Fruit fly (Drosophila melanogaster) whole organism, adult: ENCODE measurements around the gene CG43136.

Experiments
- CG11617 ChIP-seq: fragments of 200-800 bp; sonication (Bioruptor generic); optimal IDR thresholded peaks from 2 replicates; lab custom pipeline; 2017; ENCODE audit warnings: mild to moderate bottlenecking, missing biosample characterization, missing genetic modification reagents, missing genetic modification characterization
- CG12768 ChIP-seq: fragments of 200-800 bp; sonication (Bioruptor generic); optimal IDR thresholded peaks from 2 replicates; lab custom pipeline; 2017; ENCODE audit warnings: missing biosample characterization, missing genetic modification characterization, mild to moderate bottlenecking, moderate library complexity, missing genetic modification reagents
- CG14711 ChIP-seq: fragments of 200-800 bp; sonication (Bioruptor generic); optimal IDR thresholded peaks from 2 replicates; lab custom pipeline; 2018; ENCODE audit warnings: missing biosample characterization, mild to moderate bottlenecking, missing genetic modification characterization, moderate library complexity
- CG1620 ChIP-seq: fragments of 200-800 bp; sonication (Bioruptor generic); optimal IDR thresholded peaks from 2 replicates; lab custom pipeline; 2016; ENCODE audit warnings: missing biosample characterization, missing genetic modification characterization
- CG33017 ChIP-seq: fragments of 200-800 bp; sonication (Bioruptor generic); optimal IDR thresholded peaks from 2 replicates; lab custom pipeline; 2018; ENCODE audit warnings: missing biosample characterization, mild to moderate bottlenecking, missing genetic modification characterization, moderate library complexity
- CG5204 ChIP-seq: fragments of 200-800 bp; sonication (Bioruptor generic); optimal IDR thresholded peaks from 2 replicates; lab custom pipeline; 2016; ENCODE audit warnings: missing biosample characterization, missing genetic modification characterization
- CG7045 ChIP-seq: fragments of 200-800 bp; sonication (Bioruptor generic); optimal IDR thresholded peaks from 2 replicates; lab custom pipeline; 2017; ENCODE audit warnings: missing biosample characterization, mild to moderate bottlenecking, missing genetic modification characterization
- CG7101 ChIP-seq: fragments of 200-800 bp; sonication (Bioruptor generic); optimal IDR thresholded peaks from 2 replicates; lab custom pipeline; 2018; ENCODE audit warnings: missing biosample characterization, mild to moderate bottlenecking, missing genetic modification characterization, moderate library complexity
- Clk ChIP-seq: fragments of 200-800 bp; sonication (Bioruptor generic); optimal IDR thresholded peaks from 2 replicates; lab custom pipeline; 2017; ENCODE audit warnings: missing biosample characterization, missing genetic modification characterization
- Crg-1 ChIP-seq: fragments of 200-800 bp; sonication (Bioruptor generic); optimal IDR thresholded peaks from 2 replicates; lab custom pipeline; 2016; ENCODE audit warnings: missing biosample characterization, missing genetic modification characterization
- Hr96 ChIP-seq: fragments of 200-800 bp; sonication (Bioruptor generic); optimal IDR thresholded peaks from 2 replicates; lab custom pipeline; 2016; ENCODE audit warnings: missing biosample characterization, missing genetic modification characterization
- Mnt ChIP-seq: fragments of 200-800 bp; sonication (Bioruptor generic); optimal IDR thresholded peaks from 2 replicates; lab custom pipeline; 2016; ENCODE audit warnings: missing biosample characterization, mild to moderate bottlenecking, missing genetic modification characterization
- bab1 ChIP-seq: fragments of 200-800 bp; sonication (Bioruptor generic); optimal IDR thresholded peaks from 3 replicates; lab custom pipeline; 2019; ENCODE audit warnings: missing biosample characterization, mild to moderate bottlenecking, missing genetic modification characterization, moderate library complexity
- cic ChIP-seq: fragments of 200-800 bp; sonication (Bioruptor generic); optimal IDR thresholded peaks from 2 replicates; lab custom pipeline; 2017; ENCODE audit warnings: missing biosample characterization, mild to moderate bottlenecking, missing genetic modification characterization, moderate library complexity
- cnc ChIP-seq, 2 experiments: fragments of >200 bp; optimal IDR thresholded peaks; 2 replicates each; lab custom pipeline; 2017
- kay ChIP-seq: fragments of 200-800 bp; sonication (Bioruptor generic); peaks from one replicate; lab custom pipeline; 2016; ENCODE audit warnings: missing biosample characterization, missing genetic modification characterization, borderline replicate concordance
- ovo ChIP-seq: fragments of 200-800 bp; sonication (Bioruptor generic); optimal IDR thresholded peaks from 2 replicates; lab custom pipeline; 2016; ENCODE audit warnings: missing biosample characterization, missing genetic modification characterization
- pad ChIP-seq: fragments of 200-800 bp; sonication (Bioruptor generic); optimal IDR thresholded peaks from 3 replicates; lab custom pipeline; 2017; ENCODE audit warnings: missing biosample characterization, missing genetic modification characterization, mild to moderate bottlenecking, moderate library complexity, missing genetic modification reagents
- tj ChIP-seq: fragments of 200-800 bp; sonication (Bioruptor generic); optimal IDR thresholded peaks from 3 replicates; lab custom pipeline; 2017; ENCODE audit warnings: missing biosample characterization, mild to moderate bottlenecking, missing genetic modification characterization, moderate library complexity
- toe ChIP-seq: fragments of 200-800 bp; sonication (Bioruptor generic); optimal IDR thresholded peaks from 2 replicates; lab custom pipeline; 2016; ENCODE audit warnings: missing biosample characterization, missing genetic modification characterization

Gene CG43136

DNA sequence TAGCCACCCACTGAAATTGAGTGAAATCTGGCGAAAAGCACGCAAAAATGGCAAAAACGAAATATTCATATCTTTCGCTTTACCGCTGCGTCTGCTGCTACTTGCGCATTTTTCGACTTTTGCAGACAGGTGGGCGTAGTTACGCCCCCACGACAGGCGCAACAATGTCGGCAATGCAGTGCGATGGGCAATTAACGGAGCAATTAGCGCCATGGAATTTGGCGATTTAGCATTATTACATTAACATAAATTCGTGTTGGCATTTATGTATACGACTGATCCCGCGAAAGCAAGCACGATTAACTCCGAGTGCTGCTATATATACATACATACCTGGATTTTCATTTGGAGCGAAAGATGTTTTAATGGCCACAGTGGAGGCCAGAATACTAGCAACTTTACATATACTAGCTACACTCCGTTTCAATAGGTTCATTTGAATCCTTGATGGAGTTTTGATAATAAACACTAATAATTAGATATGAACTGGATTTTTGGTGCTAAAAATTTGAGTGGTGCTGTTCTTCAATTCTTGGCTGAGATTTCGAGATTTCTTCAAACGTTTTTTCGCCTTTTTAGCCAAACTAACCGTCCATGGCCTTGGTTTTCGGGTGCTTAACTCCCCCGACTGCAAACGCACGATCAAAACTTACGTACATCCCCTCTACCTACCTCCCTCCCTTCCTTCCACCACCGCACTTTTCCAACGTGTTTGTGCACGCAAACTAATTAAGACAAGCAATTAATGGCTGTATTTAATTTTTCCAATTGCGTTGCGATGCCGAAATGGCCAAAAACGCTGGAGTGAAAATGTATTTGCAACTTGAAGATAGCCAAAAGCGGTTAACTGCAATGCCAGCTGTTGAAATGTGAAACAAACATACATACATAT, 43.5 kb downstream of the CG43136 start:
- TF ChIP-seq CG12768 (GFP tag; lab: Kevin White, UChicago) (no peak), CG14711 (no peak), kay (GFP tag; lab: Kevin White, UChicago) (no peak), Hr96 (GFP tag; lab: Kevin White, UChicago) (no peak), Clk (no peak), ovo (GFP tag; lab: Kevin White, UChicago) (no peak), CG7045 (GFP tag; lab: Kevin White, UChicago) (no peak), cic (no peak), CG7101 (tag; lab: Kevin White, UChicago) (peak; percentile 17), CG5204 (GFP tag; lab: Kevin White, UChicago) (no peak), Mnt (no peak), CG1620 (no peak), cnc (optimal IDR thresholded peaks at IDR 0.05; lab: Kevin White, UChicago) (no peak), tj (GFP tag; lab: Kevin White, UChicago) (peak; percentile 94), CG33017 (tag; lab: Kevin White, UChicago) (no peak), toe (no peak), pad (GFP tag; lab: Kevin White, UChicago) (no peak)

DNA sequence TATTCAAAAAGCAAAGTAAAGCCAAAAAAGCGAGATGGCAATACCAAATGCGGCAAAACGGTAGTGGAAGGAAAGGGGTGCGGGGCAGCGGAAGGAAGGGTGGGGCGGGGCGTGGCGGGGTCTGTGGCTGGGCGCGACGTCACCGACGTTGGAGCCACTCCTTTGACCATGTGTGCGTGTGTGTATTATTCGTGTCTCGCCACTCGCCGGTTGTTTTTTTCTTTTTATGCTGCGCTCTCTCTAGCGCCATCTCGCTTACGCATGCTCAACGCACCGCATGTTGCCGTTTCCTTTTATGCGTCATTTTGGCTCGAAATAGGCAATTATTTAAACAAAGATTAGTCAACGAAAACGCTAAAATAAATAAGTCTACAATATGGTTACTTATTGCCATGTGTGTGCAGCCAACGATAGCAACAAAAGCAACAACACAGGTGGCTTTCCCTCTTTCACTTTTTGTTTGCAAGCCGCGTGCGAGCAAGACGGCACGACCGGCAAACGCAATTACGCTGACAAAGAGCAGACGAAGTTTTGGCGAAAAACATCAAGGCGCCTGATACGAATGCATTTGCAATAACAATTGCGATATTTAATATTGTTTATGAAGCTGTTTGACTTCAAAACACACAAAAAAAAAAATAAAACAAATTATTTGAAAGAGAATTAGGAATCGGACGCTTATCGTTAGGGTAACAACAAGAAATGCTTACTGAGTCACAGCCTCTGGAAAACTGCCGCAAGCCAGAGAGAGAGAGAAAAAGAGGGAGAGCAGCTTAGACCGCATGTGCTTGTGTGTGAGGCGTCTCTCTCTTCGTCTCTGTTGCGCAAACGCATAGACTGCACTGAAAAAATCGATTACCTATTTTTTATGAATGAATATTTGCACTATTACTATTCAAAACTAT, 45.9 kb downstream of the CG43136 start:
- TF ChIP-seq cic (no peak), CG14711 (peak; percentile 5), cnc (optimal IDR thresholded peaks at IDR 0.05; lab: Kevin White, UChicago) (no peak), Hr96 (GFP tag; lab: Kevin White, UChicago) (no peak), Crg-1 (GFP tag; lab: Kevin White, UChicago) (no peak), CG5204 (GFP tag; lab: Kevin White, UChicago) (no peak), pad (GFP tag; lab: Kevin White, UChicago) (peak; percentile 62), tj (GFP tag; lab: Kevin White, UChicago) (peak; percentile 75), CG33017 (tag; lab: Kevin White, UChicago) (no peak), toe (no peak), ovo (GFP tag; lab: Kevin White, UChicago) (peak; percentile 25), CG7101 (tag; lab: Kevin White, UChicago) (no peak), CG11617 (GFP tag; lab: Kevin White, UChicago) (no peak), kay (GFP tag; lab: Kevin White, UChicago) (peak; percentile 30), CG1620 (no peak), Clk (no peak), Mnt (peak; percentile 11), CG7045 (GFP tag; lab: Kevin White, UChicago) (no peak), bab1 (GFP tag; lab: Kevin White, UChicago) (peak; percentile 20)

DNA sequence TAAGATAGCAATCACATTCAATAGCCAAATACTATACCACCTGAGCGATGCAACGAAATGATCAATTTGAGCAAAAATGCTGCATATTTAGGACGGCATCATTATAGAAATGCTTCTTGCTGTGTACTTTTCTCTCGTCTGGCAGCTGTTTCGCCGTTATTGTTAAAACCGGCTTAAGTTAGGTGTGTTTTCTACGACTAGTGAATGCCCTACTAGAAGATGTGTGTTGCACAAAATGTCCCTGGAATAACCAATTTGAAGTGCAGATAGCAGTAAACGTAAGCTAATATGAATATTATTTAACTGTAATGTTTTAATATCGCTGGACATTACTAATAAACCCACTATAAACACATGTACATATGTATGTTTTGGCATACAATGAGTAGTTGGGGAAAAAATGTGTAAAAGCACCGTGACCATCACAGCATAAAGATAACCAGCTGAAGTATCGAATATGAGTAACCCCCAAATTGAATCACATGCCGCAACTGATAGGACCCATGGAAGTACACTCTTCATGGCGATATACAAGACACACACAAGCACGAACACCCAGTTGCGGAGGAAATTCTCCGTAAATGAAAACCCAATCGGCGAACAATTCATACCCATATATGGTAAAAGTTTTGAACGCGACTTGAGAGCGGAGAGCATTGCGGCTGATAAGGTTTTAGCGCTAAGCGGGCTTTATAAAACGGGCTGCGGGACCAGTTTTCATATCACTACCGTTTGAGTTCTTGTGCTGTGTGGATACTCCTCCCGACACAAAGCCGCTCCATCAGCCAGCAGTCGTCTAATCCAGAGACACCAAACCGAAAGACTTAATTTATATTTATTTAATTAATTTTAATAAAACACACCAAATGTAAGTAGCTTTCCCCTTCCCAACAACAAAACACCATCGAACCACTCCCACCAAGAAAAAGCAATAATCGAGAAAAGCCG, 46.9 kb downstream of the CG43136 start, which contains the start of gene Act5C:
Act5C (plus strand) TSS at position 716 of the 948 bp plus-strand sequence.
- TF ChIP-seq cic = no peak
- no peak for TF ChIP-seq cnc (optimal IDR thresholded peaks at IDR 0.05; lab: Kevin White, UChicago)
- peak; percentile 33 for TF ChIP-seq Clk
- TF ChIP-seq Crg-1 (GFP tag; lab: Kevin White, UChicago) = peak; percentile 29
- TF ChIP-seq CG7045 (GFP tag; lab: Kevin White, UChicago) = peak; percentile 32
- TF ChIP-seq CG14711 = peak; percentile 84
- TF ChIP-seq CG7101 (tag; lab: Kevin White, UChicago) = peak; percentile 87
- no peak for TF ChIP-seq kay (GFP tag; lab: Kevin White, UChicago)
- TF ChIP-seq ovo (GFP tag; lab: Kevin White, UChicago) = peak; percentile 93
- peak; percentile 42 for TF ChIP-seq tj (GFP tag; lab: Kevin White, UChicago)
- peak; percentile 71 for TF ChIP-seq CG5204 (GFP tag; lab: Kevin White, UChicago)
- peak; percentile 46 for TF ChIP-seq CG1620
- peak; percentile 44 for TF ChIP-seq toe
- TF ChIP-seq CG12768 (GFP tag; lab: Kevin White, UChicago) = peak; percentile 58
- peak; percentile 30 for TF ChIP-seq Mnt
- TF ChIP-seq CG33017 (tag; lab: Kevin White, UChicago) = peak; percentile 70
- TF ChIP-seq bab1 (GFP tag; lab: Kevin White, UChicago) = peak; percentile 93
- peak; percentile 68 for TF ChIP-seq Hr96 (GFP tag; lab: Kevin White, UChicago)
- TF ChIP-seq pad (GFP tag; lab: Kevin White, UChicago) = peak; percentile 65
- TF ChIP-seq CG11617 (GFP tag; lab: Kevin White, UChicago) = peak; percentile 63

DNA sequence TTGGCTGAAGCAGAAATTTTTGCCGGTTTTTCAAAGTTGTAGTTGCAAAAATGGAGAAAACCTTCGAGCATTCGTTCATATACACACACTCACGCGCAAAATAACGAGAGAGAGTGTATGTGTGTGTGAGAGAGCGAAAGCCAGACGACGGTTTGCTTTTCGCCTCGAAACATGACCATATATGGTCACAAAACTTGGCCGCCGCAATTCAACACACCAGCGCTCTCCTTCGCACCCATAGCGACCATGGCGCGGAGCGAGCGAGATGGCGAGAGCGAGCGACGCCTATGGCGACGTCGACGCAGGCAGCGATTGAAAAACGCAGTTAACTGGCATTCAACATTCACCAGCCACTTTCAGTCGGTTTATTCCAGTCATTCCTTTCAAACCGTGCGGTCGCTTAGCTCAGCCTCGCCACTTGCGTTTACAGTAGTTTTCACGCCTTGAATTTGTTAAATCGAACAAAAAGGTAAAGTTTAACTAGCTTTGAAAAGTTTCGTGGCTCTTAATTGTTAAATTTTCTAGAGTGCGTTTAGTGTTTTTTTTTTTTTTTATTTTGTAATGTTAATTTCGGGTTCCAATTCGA, 48.2 kb downstream of the CG43136 start:
- TF ChIP-seq CG11617 (GFP tag; lab: Kevin White, UChicago) = peak; percentile 50
- peak; percentile 26 for TF ChIP-seq CG1620
- TF ChIP-seq ovo (GFP tag; lab: Kevin White, UChicago) = peak; percentile 80
- TF ChIP-seq pad (GFP tag; lab: Kevin White, UChicago) = peak; percentile 89
- peak; percentile 80 for TF ChIP-seq cic
- peak; percentile 87 for TF ChIP-seq tj (GFP tag; lab: Kevin White, UChicago)
- peak; percentile 47 for TF ChIP-seq CG7101 (tag; lab: Kevin White, UChicago)
- peak; percentile 66 for TF ChIP-seq bab1 (GFP tag; lab: Kevin White, UChicago)
- TF ChIP-seq toe = no peak
- no peak for TF ChIP-seq CG5204 (GFP tag; lab: Kevin White, UChicago)
- TF ChIP-seq Clk = no peak
- peak; percentile 48 for TF ChIP-seq Hr96 (GFP tag; lab: Kevin White, UChicago)
- TF ChIP-seq CG7045 (GFP tag; lab: Kevin White, UChicago) = no peak
- TF ChIP-seq CG33017 (tag; lab: Kevin White, UChicago) = peak; percentile 18
- TF ChIP-seq kay (GFP tag; lab: Kevin White, UChicago) = no peak
- TF ChIP-seq CG14711 = peak; percentile 1
- TF ChIP-seq CG12768 (GFP tag; lab: Kevin White, UChicago) = peak; percentile 45
- TF ChIP-seq Mnt = peak; percentile 74
- TF ChIP-seq Crg-1 (GFP tag; lab: Kevin White, UChicago) = peak; percentile 46
- TF ChIP-seq cnc (optimal IDR thresholded peaks at IDR 0.05; lab: Kevin White, UChicago) = no peak
